Worm (Caenorhabditis elegans): ENCODE measurements around the gene nhr-39.

Gene nhr-39

ce11 chrV:9326903-9327302 is 23.8 kb downstream of the nhr-39 start:
- TF ChIP-seq tra-4 (tag; optimal IDR thresholded peaks at IDR 0.05) (no peak), hmg-4 (GFP tag; optimal IDR thresholded peaks at IDR 0.05) (no peak), ceh-36 (tag; optimal IDR thresholded peaks at IDR 0.05) (no peak)

DNA sequence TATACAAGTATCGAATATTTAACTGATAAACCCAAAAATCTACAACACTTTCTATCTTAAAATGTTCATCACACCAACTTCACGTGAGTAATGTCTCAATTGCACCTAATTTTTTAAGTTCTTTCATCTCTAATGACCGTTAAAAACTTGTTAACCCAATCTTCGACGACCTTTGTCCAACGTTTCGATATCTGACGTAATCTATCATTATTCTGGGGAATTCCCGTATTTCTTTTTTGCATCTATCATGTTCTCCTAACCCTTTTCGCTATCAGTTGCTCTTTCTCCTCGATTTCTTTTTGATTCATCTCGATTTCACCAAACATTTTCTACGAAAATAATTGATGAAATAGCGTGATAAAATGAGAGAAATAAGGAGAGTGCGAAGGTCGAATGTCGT is 24.6 kb downstream of the nhr-39 start:
- no peak for TF ChIP-seq tra-4 (tag; optimal IDR thresholded peaks at IDR 0.05)
- no peak for TF ChIP-seq flt-1 (GFP tag; IDR thresholded peaks at IDR 0.05)
- TF ChIP-seq ets-7 (tag; optimal IDR thresholded peaks at IDR 0.05): no peak
- TF ChIP-seq hmg-4 (GFP tag; optimal IDR thresholded peaks at IDR 0.05): no peak
- no peak for TF ChIP-seq ceh-13 (GFP tag; optimal IDR thresholded peaks at IDR 0.05)
- TF ChIP-seq ceh-36 (tag; optimal IDR thresholded peaks at IDR 0.05): no peak

ce11 chrV:9328670-9329069 is 25.5 kb downstream of the nhr-39 start, which contains the start of gene K07B1.4:
K07B1.4 (plus strand) TSS chrV:9328970.
- no peak for TF ChIP-seq ceh-36 (tag; optimal IDR thresholded peaks at IDR 0.05)
- no peak for TF ChIP-seq tbx-11 (GFP tag; IDR thresholded peaks at IDR 0.05)
- no peak for TF ChIP-seq tra-4 (tag; optimal IDR thresholded peaks at IDR 0.05)
- no peak for TF ChIP-seq ceh-13 (GFP tag; optimal IDR thresholded peaks at IDR 0.05)
- no peak for TF ChIP-seq hnd-1 (tag; optimal IDR thresholded peaks at IDR 0.05)
- TF ChIP-seq hmg-4 (GFP tag; optimal IDR thresholded peaks at IDR 0.05): no peak
- TF ChIP-seq aly-1 (tag; optimal IDR thresholded peaks at IDR 0.05): no peak
- no peak for TF ChIP-seq pes-1 (GFP tag; IDR thresholded peaks at IDR 0.05)
- no peak for TF ChIP-seq scrt-1 (GFP tag; IDR thresholded peaks at IDR 0.05)
- TF ChIP-seq ama-1 (optimal IDR thresholded peaks at IDR 0.05): no peak

- TF ChIP-seq hnd-1 (tag; optimal IDR thresholded peaks at IDR 0.05): no peak
- no peak for TF ChIP-seq sea-1 (GFP tag; conservative IDR thresholded peaks at IDR 0.05)
- no peak for TF ChIP-seq tbx-11 (GFP tag; IDR thresholded peaks at IDR 0.05)
- no peak for TF ChIP-seq hmbx-1 (tag; optimal IDR thresholded peaks at IDR 0.05)
- TF ChIP-seq ama-1 (optimal IDR thresholded peaks at IDR 0.05): no peak
- no peak for TF ChIP-seq pes-1 (GFP tag; IDR thresholded peaks at IDR 0.05)
- no peak for TF ChIP-seq scrt-1 (GFP tag; IDR thresholded peaks at IDR 0.05)
- no peak for TF ChIP-seq tbx-37 (GFP tag; conservative IDR thresholded peaks at IDR 0.05)
- no peak for TF ChIP-seq B0310.2 (tag; optimal IDR thresholded peaks at IDR 0.05)
- no peak for TF ChIP-seq ceh-36 (tag; optimal IDR thresholded peaks at IDR 0.05)
- TF ChIP-seq ceh-13 (GFP tag; optimal IDR thresholded peaks at IDR 0.05): no peak
- no peak for TF ChIP-seq ets-7 (tag; optimal IDR thresholded peaks at IDR 0.05)
- TF ChIP-seq F13C5.2 (tag; optimal IDR thresholded peaks at IDR 0.05): no peak
- no peak for TF ChIP-seq hmg-4 (GFP tag; optimal IDR thresholded peaks at IDR 0.05)
- TF ChIP-seq aly-1 (tag; optimal IDR thresholded peaks at IDR 0.05): no peak
- no peak for TF ChIP-seq flt-1 (GFP tag; IDR thresholded peaks at IDR 0.05)
- TF ChIP-seq tra-4 (tag; optimal IDR thresholded peaks at IDR 0.05): no peak
Measured at ce11 chrV:9329245-9329979, 26.3 kb downstream of the nhr-39 start.

ce11 chrV:9332611-9333315 is 29.6 kb downstream of the nhr-39 start:
- TF ChIP-seq hmbx-1 (tag; optimal IDR thresholded peaks at IDR 0.05) (no peak), hnd-1 (tag; optimal IDR thresholded peaks at IDR 0.05) (no peak), F13C5.2 (tag; optimal IDR thresholded peaks at IDR 0.05) (no peak), aly-1 (tag; optimal IDR thresholded peaks at IDR 0.05) (no peak), tbx-11 (GFP tag; IDR thresholded peaks at IDR 0.05) (no peak)

DNA sequence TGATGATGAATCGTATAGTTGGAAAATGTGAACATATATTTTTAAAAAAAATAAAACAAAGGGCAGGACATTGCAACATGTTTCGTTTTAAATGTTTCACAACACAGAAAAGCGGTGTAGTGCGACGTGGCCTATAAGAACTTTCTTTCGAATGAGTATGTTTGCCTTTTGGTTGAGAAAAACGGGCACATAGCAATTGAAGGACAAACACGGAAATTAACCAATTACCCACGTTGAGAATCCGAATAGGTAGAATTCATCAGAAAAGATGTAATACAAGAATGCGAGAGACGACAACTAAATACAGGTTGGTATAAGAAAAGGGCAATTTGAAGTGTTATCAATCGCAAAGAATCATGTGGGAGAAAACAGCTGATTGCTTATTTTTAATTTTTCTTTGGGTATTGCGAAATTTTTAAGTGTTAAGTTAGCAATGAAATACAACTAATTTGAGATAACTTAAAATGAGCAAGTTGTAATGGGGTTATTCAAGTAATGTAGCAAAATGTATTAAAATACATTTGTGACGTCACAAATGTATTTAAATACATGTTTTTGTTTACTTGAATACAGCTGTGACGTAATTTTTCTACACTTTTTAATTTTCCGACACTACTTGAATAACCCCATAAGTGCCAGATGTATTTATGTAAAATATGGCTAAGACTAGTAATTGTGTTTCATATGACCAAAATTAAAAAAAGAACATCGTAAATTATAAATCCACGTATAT is 30.4 kb downstream of the nhr-39 start, which contains the start of gene acl-14:
Gene acl-14 (minus strand): TSS at position 316 of the 733 bp plus-strand sequence.
- no peak for TF ChIP-seq scrt-1 (GFP tag; IDR thresholded peaks at IDR 0.05)
- TF ChIP-seq tbx-37 (GFP tag; conservative IDR thresholded peaks at IDR 0.05): no peak
- TF ChIP-seq flt-1 (GFP tag; IDR thresholded peaks at IDR 0.05): no peak
- TF ChIP-seq hmbx-1 (tag; optimal IDR thresholded peaks at IDR 0.05): no peak
- no peak for TF ChIP-seq hmg-4 (GFP tag; optimal IDR thresholded peaks at IDR 0.05)
- TF ChIP-seq sea-1 (GFP tag; conservative IDR thresholded peaks at IDR 0.05): no peak
- no peak for TF ChIP-seq ceh-13 (GFP tag; optimal IDR thresholded peaks at IDR 0.05)
- no peak for TF ChIP-seq pes-1 (GFP tag; IDR thresholded peaks at IDR 0.05)
- TF ChIP-seq F13C5.2 (tag; optimal IDR thresholded peaks at IDR 0.05): no peak
- TF ChIP-seq ets-7 (tag; optimal IDR thresholded peaks at IDR 0.05): no peak
- TF ChIP-seq tbx-11 (GFP tag; IDR thresholded peaks at IDR 0.05): no peak

- TF ChIP-seq tbx-37 (GFP tag; conservative IDR thresholded peaks at IDR 0.05) (no peak), ama-1 (optimal IDR thresholded peaks at IDR 0.05) (no peak), ceh-13 (GFP tag; optimal IDR thresholded peaks at IDR 0.05) (no peak), tra-4 (tag; optimal IDR thresholded peaks at IDR 0.05) (no peak), tbx-11 (GFP tag; IDR thresholded peaks at IDR 0.05) (no peak), F13C5.2 (tag; optimal IDR thresholded peaks at IDR 0.05) (no peak), ets-7 (tag; optimal IDR thresholded peaks at IDR 0.05) (no peak), scrt-1 (GFP tag; IDR thresholded peaks at IDR 0.05) (no peak), hnd-1 (tag; optimal IDR thresholded peaks at IDR 0.05) (no peak), sea-1 (GFP tag; conservative IDR thresholded peaks at IDR 0.05) (no peak), pes-1 (GFP tag; IDR thresholded peaks at IDR 0.05) (no peak), ceh-36 (tag; optimal IDR thresholded peaks at IDR 0.05) (no peak), flt-1 (GFP tag; IDR thresholded peaks at IDR 0.05) (no peak), B0310.2 (tag; optimal IDR thresholded peaks at IDR 0.05) (no peak), hmbx-1 (tag; optimal IDR thresholded peaks at IDR 0.05) (no peak), hmg-4 (GFP tag; optimal IDR thresholded peaks at IDR 0.05) (no peak), aly-1 (tag; optimal IDR thresholded peaks at IDR 0.05) (no peak)
Measured at ce11 chrV:9334216-9334615, 31.1 kb downstream of the nhr-39 start, which contains the start of gene ucp-4. ucp-4 (plus strand) TSS chrV:9334298.

Data from whole organism, early embryonic.